Worm (Caenorhabditis elegans): Measurements from ENCODE around the gene xtr-1.

DNA sequence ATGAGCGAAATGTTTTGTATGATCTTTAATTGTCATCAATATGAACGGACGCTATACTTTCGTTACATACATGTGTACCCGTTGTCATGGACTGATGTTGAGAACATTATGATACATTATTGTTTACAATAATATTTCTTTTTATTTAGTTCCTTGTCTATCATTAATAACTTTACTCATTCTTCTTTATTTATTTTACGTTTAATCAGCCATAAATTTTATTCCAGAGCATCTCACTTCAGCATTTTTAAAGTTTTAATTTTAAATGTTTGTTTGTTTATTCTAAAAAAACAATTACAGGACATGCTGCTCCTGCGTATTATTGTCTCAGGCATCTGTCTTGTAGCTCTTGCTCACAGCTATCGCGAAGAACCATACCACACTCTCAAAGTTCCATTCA is 9.2 kb upstream of the xtr-1 start, which contains the start of gene F54F7.2:
- TF ChIP-seq ceh-6 (GFP tag; optimal IDR thresholded peaks at IDR 0.05), result no peak
- no peak for TF ChIP-seq hlh-6 (tag; optimal IDR thresholded peaks at IDR 0.05)
- no peak for TF ChIP-seq pqm-1 (tag; optimal IDR thresholded peaks at IDR 0.05)
- TF ChIP-seq pha-4 (tag; optimal IDR thresholded peaks at IDR 0.05), result no peak
- no peak for TF ChIP-seq nhr-11 (tag; optimal IDR thresholded peaks at IDR 0.05)
- no peak for TF ChIP-seq ama-1 (optimal IDR thresholded peaks at IDR 0.05)
- no peak for TF ChIP-seq gmeb-2 (tag; optimal IDR thresholded peaks at IDR 0.05)
- TF ChIP-seq tbx-2 (tag; optimal IDR thresholded peaks at IDR 0.05), result no peak
- no peak for TF ChIP-seq pag-3 (tag; optimal IDR thresholded peaks at IDR 0.05; ENCODE audit: borderline replicate concordance)
- no peak for TF ChIP-seq tbx-7 (tag; optimal IDR thresholded peaks at IDR 0.05)
- no peak for TF ChIP-seq unc-86 (tag; optimal IDR thresholded peaks at IDR 0.05)
- no peak for TF ChIP-seq sox-2 (GFP tag; IDR thresholded peaks at IDR 0.05)
- TF ChIP-seq lin-11 (tag; optimal IDR thresholded peaks at IDR 0.05), result no peak
